Fruit fly (Drosophila melanogaster): ENCODE measurements around the gene CG17726.

Gene CG17726

dm6 chr3R:11221437-11222230 lies 4.9 kb upstream of the CG17726 start, which contains the start of the genes CG6693 and RpL3:
Gene CG6693 (minus strand): TSS chr3R:11221639.
Gene RpL3 (plus strand): TSS chr3R:11221894.
- TF ChIP-seq CG33557 (GFP tag; optimal IDR thresholded peaks at IDR 0.05): peak; percentile 45
- no peak for TF ChIP-seq psq (GFP tag; optimal IDR thresholded peaks at IDR 0.05)
- TF ChIP-seq CG17829 (tag; optimal IDR thresholded peaks at IDR 0.05): peak; percentile 71
- TF ChIP-seq gcm2 (GFP tag; optimal IDR thresholded peaks at IDR 0.05): peak; percentile 66
- TF ChIP-seq insv (GFP tag; optimal IDR thresholded peaks at IDR 0.05): peak in 1 of 2 experiments; percentile 67
- TF ChIP-seq Bdp1 (GFP tag; optimal IDR thresholded peaks at IDR 0.05): peak; percentile 50
- TF ChIP-seq CG10654 (GFP tag; optimal IDR thresholded peaks at IDR 0.05): peak; percentile 57
- no peak for TF ChIP-seq tx (GFP tag; optimal IDR thresholded peaks at IDR 0.05)
- TF ChIP-seq CG1647 (GFP tag; optimal IDR thresholded peaks at IDR 0.05): peak; percentile 52
- TF ChIP-seq Sin3A (optimal IDR thresholded peaks at IDR 0.05): peak; percentile 99
- TF ChIP-seq H15 (GFP tag; IDR thresholded peaks at IDR 0.05): peak; percentile 41; the same call in 1 of the 3 replicates
- TF ChIP-seq Doc3 (GFP tag; IDR thresholded peaks at IDR 0.05; ENCODE audit: partially characterized antibody): no peak
- TF ChIP-seq tup (GFP tag; optimal IDR thresholded peaks at IDR 0.05): no peak
- peak; percentile 71 for TF ChIP-seq Sry-δ (GFP tag; optimal IDR thresholded peaks at IDR 0.05)
- TF ChIP-seq oc (tag; optimal IDR thresholded peaks at IDR 0.05): peak; percentile 79
- TF ChIP-seq CG8359 (GFP tag; optimal IDR thresholded peaks at IDR 0.05; ENCODE audit: borderline replicate concordance): peak; percentile 46
- TF ChIP-seq CG30020 (tag; optimal IDR thresholded peaks at IDR 0.05): peak; percentile 27
- peak; percentile 47; the same call in 1 of the 2 replicates for TF ChIP-seq CG6272 (GFP tag; IDR thresholded peaks at IDR 0.05)
- TF ChIP-seq inv (GFP tag; IDR thresholded peaks at IDR 0.05; ENCODE audit: partially characterized antibody): peak; percentile 24; the same call in 1 of the 2 replicates
- no peak for TF ChIP-seq vnd (GFP tag; IDR thresholded peaks at IDR 0.05; ENCODE audit: partially characterized antibody)
- TF ChIP-seq CHES-1-like (GFP tag; optimal IDR thresholded peaks at IDR 0.05): peak; percentile 55
- peak; percentile 93 for TF ChIP-seq CG6765 (GFP tag; optimal IDR thresholded peaks at IDR 0.05)
- TF ChIP-seq CG10209 (GFP tag; optimal IDR thresholded peaks at IDR 0.05): peak; percentile 69
- peak; percentile 50 to 82 for TF ChIP-seq Pdp1 (GFP tag; optimal IDR thresholded peaks at IDR 0.05)
- peak; percentile 53 for TF ChIP-seq disco-r (GFP tag; optimal IDR thresholded peaks at IDR 0.05)
- peak; percentile 89 for TF ChIP-seq CrebB (tag; optimal IDR thresholded peaks at IDR 0.05)
- peak; percentile 99 for TF ChIP-seq bigmax (GFP tag; optimal IDR thresholded peaks at IDR 0.05)
- TF ChIP-seq aop (GFP tag; IDR thresholded peaks at IDR 0.05): no peak
- peak; percentile 43; the same call in 1 of the 2 replicates for TF ChIP-seq Ptx1 (GFP tag; IDR thresholded peaks at IDR 0.05)
- TF ChIP-seq CG11085 (GFP tag; IDR thresholded peaks at IDR 0.05): peak; percentile 75
- peak; percentile 79 for TF ChIP-seq bcd (GFP tag; optimal IDR thresholded peaks at IDR 0.05)
- peak; percentile 92 for TF ChIP-seq lab (GFP tag; optimal IDR thresholded peaks at IDR 0.05)
- peak; percentile 76 for TF ChIP-seq CG17912 (GFP tag; optimal IDR thresholded peaks at IDR 0.05)
- peak; percentile 30 for TF ChIP-seq CG8281 (tag; optimal IDR thresholded peaks at IDR 0.05)
- TF ChIP-seq zfh2 (GFP tag; optimal IDR thresholded peaks at IDR 0.05): no peak
- peak; percentile 81 for TF ChIP-seq Atf6 (GFP tag; IDR thresholded peaks at IDR 0.05)
- TF ChIP-seq Side (GFP tag; optimal IDR thresholded peaks at IDR 0.05): peak; percentile 63
- TF ChIP-seq CG18764 (GFP tag; optimal IDR thresholded peaks at IDR 0.05): peak; percentile 62
- TF ChIP-seq hb (GFP tag; IDR thresholded peaks at IDR 0.05; ENCODE audit: partially characterized antibody): no peak
- TF ChIP-seq her (GFP tag; optimal IDR thresholded peaks at IDR 0.05): peak; percentile 62
- no peak for TF ChIP-seq sc (optimal IDR thresholded peaks at IDR 0.05)
- TF ChIP-seq sc (GFP tag; optimal IDR thresholded peaks at IDR 0.05): peak; percentile 54
- peak; percentile 50 for TF ChIP-seq luna (GFP tag; optimal IDR thresholded peaks at IDR 0.05)
- no peak for TF ChIP-seq CG30431 (GFP tag; optimal IDR thresholded peaks at IDR 0.05)
- TF ChIP-seq CG2712 (tag; optimal IDR thresholded peaks at IDR 0.05): peak; percentile 70
- TF ChIP-seq CG42726 (GFP tag; IDR thresholded peaks at IDR 0.05; ENCODE audit: partially characterized antibody): peak; percentile 77; the same call in 1 of the 2 replicates
- peak; percentile 81 for TF ChIP-seq Mes4 (GFP tag; optimal IDR thresholded peaks at IDR 0.05)
- TF ChIP-seq Hey (tag; optimal IDR thresholded peaks at IDR 0.05): peak; percentile 66
- TF ChIP-seq Xbp1 (GFP tag; optimal IDR thresholded peaks at IDR 0.05): peak; percentile 52

All from whole organism, embryonic.